Fruit fly (Drosophila melanogaster): ENCODE results near the gene CG31674.

The CG31674 gene

dm6 chr2L:20807617-20808509 is 23.2 kb upstream of the CG31674 start (continued):
- TF ChIP-seq Xrp1 (GFP tag; IDR thresholded peaks at IDR 0.05) (peak; percentile 69), Dad (GFP tag; optimal IDR thresholded peaks at IDR 0.05) (no peak), Dbx (GFP tag; IDR thresholded peaks at IDR 0.05) (peak; percentile 34; the same call in 1 of the 3 replicates), CG15514 (GFP tag; optimal IDR thresholded peaks at IDR 0.05) (peak; percentile 66), sisA (GFP tag; IDR thresholded peaks at IDR 0.05) (peak; percentile 13; the same call in 1 of the 2 replicates), grau (tag; optimal IDR thresholded peaks at IDR 0.05) (peak; percentile 67), eve (GFP tag; optimal IDR thresholded peaks at IDR 0.05) (peak in 1 of 2 experiments; percentile 80), CG17385 (GFP tag; optimal IDR thresholded peaks at IDR 0.05) (peak; percentile 31), CG1832 (GFP tag; optimal IDR thresholded peaks at IDR 0.05) (no peak), CG6854 (GFP tag; optimal IDR thresholded peaks at IDR 0.05) (peak; percentile 45), fu2 (GFP tag; optimal IDR thresholded peaks at IDR 0.05) (no peak), CG14667 (GFP tag; IDR thresholded peaks at IDR 0.05) (no peak), NfI (GFP tag; optimal IDR thresholded peaks at IDR 0.05) (peak; percentile 43), yki (optimal IDR thresholded peaks at IDR 0.05) (no peak), dpn (GFP tag; optimal IDR thresholded peaks at IDR 0.05) (peak in 1 of 2 experiments; percentile 4), CG14441 (GFP tag; IDR thresholded peaks at IDR 0.05) (no peak), Gug (GFP tag; IDR thresholded peaks at IDR 0.05) (no peak), pho (GFP tag; optimal IDR thresholded peaks at IDR 0.05) (peak; percentile 11), CG13624 (GFP tag; optimal IDR thresholded peaks at IDR 0.05) (peak; percentile 6), CG43689 (GFP tag; IDR thresholded peaks at IDR 0.05) (no peak), lilli (GFP tag; optimal IDR thresholded peaks at IDR 0.05) (peak; percentile 12), CG32532 (GFP tag; IDR thresholded peaks at IDR 0.05) (peak; percentile 17), eyg (GFP tag; optimal IDR thresholded peaks at IDR 0.05) (peak; percentile 52), GATAe (GFP tag; conservative IDR thresholded peaks at IDR 0.05) (no peak; the same call in 1 of the 2 replicates), ftz-f1 (GFP tag; optimal IDR thresholded peaks at IDR 0.05) (no peak), az2 (GFP tag; optimal IDR thresholded peaks at IDR 0.05) (peak; percentile 35), CG11723 (GFP tag; optimal IDR thresholded peaks at IDR 0.05) (no peak), CG3847 (GFP tag; IDR thresholded peaks at IDR 0.05) (peak; percentile 56), jumu (GFP tag; optimal IDR thresholded peaks at IDR 0.05) (no peak), gro (GFP tag; optimal IDR thresholded peaks at IDR 0.05) (peak; percentile 24), BEAF-32 (GFP tag; optimal IDR thresholded peaks at IDR 0.05) (no peak), lab (GFP tag; optimal IDR thresholded peaks at IDR 0.05) (peak; percentile 78), Med (GFP tag) (peak; percentile 88), CG8359 (GFP tag; optimal IDR thresholded peaks at IDR 0.05; ENCODE audit: borderline replicate concordance) (no peak), bab2 (GFP tag; optimal IDR thresholded peaks at IDR 0.05) (peak; percentile 2), D19A (tag; optimal IDR thresholded peaks at IDR 0.05) (peak; percentile 43), zen2 (GFP tag; IDR thresholded peaks at IDR 0.05; ENCODE audit: partially characterized antibody) (no peak), Eip74EF (GFP tag; optimal IDR thresholded peaks at IDR 0.05) (peak in 1 of 2 experiments; percentile 13), CG1602 (GFP tag; optimal IDR thresholded peaks at IDR 0.05) (peak; percentile 3), CG14014 (GFP tag; IDR thresholded peaks at IDR 0.05) (peak; percentile 52), MBD-R2 (GFP tag; IDR thresholded peaks at IDR 0.05) (peak; percentile 18; the same call in 1 of the 2 replicates), CG13775 (GFP tag; optimal IDR thresholded peaks at IDR 0.05) (peak; percentile 30), CG7928 (GFP tag; optimal IDR thresholded peaks at IDR 0.05) (peak; percentile 23), nom (GFP tag; optimal IDR thresholded peaks at IDR 0.05) (no peak), CG10543 (GFP tag; optimal IDR thresholded peaks at IDR 0.05) (peak; percentile 19), CG2875 (GFP tag; optimal IDR thresholded peaks at IDR 0.05) (peak; percentile 17), CG31224 (GFP tag; IDR thresholded peaks at IDR 0.05) (peak; percentile 98), CG4707 (GFP tag; optimal IDR thresholded peaks at IDR 0.05) (peak; percentile 41), CG4730 (GFP tag; IDR thresholded peaks at IDR 0.05) (peak; percentile 37; the same call in 1 of the 2 replicates)

All from whole organism, embryonic.